Worm (Caenorhabditis elegans) whole organism, young adult: Measurements from ENCODE around the gene exc-15.

Experiments used
- B0019.2 ChIP-seq: fragments of 200-800 bp; sonication (Bioruptor generic); conservative IDR thresholded peaks from 2 replicates; pipeline ENCODE4 v1.3.6; 2022; ENCODE audit warnings: missing genetic modification reagents, missing genetic modification characterization, missing compliant biosample characterization
- C06A6.2 ChIP-seq: fragments of 200-800 bp; sonication (Bioruptor generic); conservative IDR thresholded peaks from 2 replicates; pipeline ENCODE4 v1.3.6; 2022; ENCODE audit warnings: missing genetic modification characterization, missing compliant biosample characterization
- F33H1.4 ChIP-seq: fragments of 200-800 bp; sonication (Bioruptor generic); IDR thresholded peaks from 2 replicates; pipeline ENCODE4 v1.3.6; 2022; ENCODE audit warnings: missing genetic modification reagents, missing genetic modification characterization, missing compliant biosample characterization
- F39B2.1 ChIP-seq: fragments of 200-800 bp; sonication (Bioruptor generic); IDR thresholded peaks from 2 replicates; pipeline ENCODE4 v1.3.6; 2022; ENCODE audit warnings: missing genetic modification reagents, missing genetic modification characterization, missing compliant biosample characterization
- F52B5.7 ChIP-seq: sonication (generic microtip); optimal IDR thresholded peaks from 2 replicates; lab custom pipeline; 2016; ENCODE audit warnings: mild to moderate bottlenecking, missing genetic modification characterization, missing compliant biosample characterization
- F57A8.1 ChIP-seq: fragments of 200-800 bp; sonication (Bioruptor generic); optimal IDR thresholded peaks from 2 replicates; lab custom pipeline; 2018; ENCODE audit warnings: mild to moderate bottlenecking, missing genetic modification characterization, moderate library complexity, missing compliant biosample characterization
- K11D2.4 ChIP-seq: fragments of 200-800 bp; sonication (Bioruptor generic); IDR thresholded peaks from 2 replicates; pipeline ENCODE4 v1.3.6; 2022; ENCODE audit warnings: missing genetic modification reagents, missing genetic modification characterization, missing compliant biosample characterization
- K12H6.12 ChIP-seq: fragments of 200-800 bp; sonication (Bioruptor generic); optimal IDR thresholded peaks from 2 replicates; lab custom pipeline; 2018; ENCODE audit warnings: mild to moderate bottlenecking, missing genetic modification characterization, missing compliant biosample characterization
- T07F8.4 ChIP-seq: sonication (generic microtip); optimal IDR thresholded peaks from 2 replicates; lab custom pipeline; 2016; ENCODE audit warnings: mild to moderate bottlenecking, missing genetic modification characterization, moderate library complexity, missing compliant biosample characterization
- Y53F4B.3 ChIP-seq: fragments of 200-800 bp; sonication (Bioruptor generic); IDR thresholded peaks from 2 replicates; pipeline ENCODE4 v1.3.6; 2022; ENCODE audit warnings: missing genetic modification reagents, missing genetic modification characterization, missing compliant biosample characterization
- ZK185.1 ChIP-seq: sonication (generic microtip); optimal IDR thresholded peaks from 2 replicates; lab custom pipeline; 2016; ENCODE audit warnings: mild to moderate bottlenecking, missing genetic modification characterization, missing compliant biosample characterization; ENCODE audit not compliant: poor library complexity, severe bottlenecking
- atf-7 ChIP-seq: sonication (generic microtip); optimal IDR thresholded peaks from 2 replicates; lab custom pipeline; 2017; ENCODE audit warnings: mild to moderate bottlenecking, missing genetic modification characterization, missing compliant biosample characterization
- ccch-3 ChIP-seq: fragments of 200-800 bp; sonication (Bioruptor generic); optimal IDR thresholded peaks from 2 replicates; lab custom pipeline; 2018; ENCODE audit warnings: mild to moderate bottlenecking, missing genetic modification characterization, missing compliant biosample characterization
- ceh-40 ChIP-seq: fragments of 200-800 bp; sonication (Bioruptor generic); IDR thresholded peaks from 2 replicates; pipeline ENCODE4 v1.3.6; 2022; ENCODE audit warnings: missing genetic modification characterization, missing compliant biosample characterization
- ceh-58 ChIP-seq: fragments of 200-800 bp; sonication (Bioruptor generic); IDR thresholded peaks from 2 replicates; pipeline ENCODE4 v1.3.6; 2022; ENCODE audit warnings: missing genetic modification characterization, missing compliant biosample characterization
- ceh-91 ChIP-seq: fragments of 200-800 bp; sonication (Bioruptor generic); IDR thresholded peaks from 2 replicates; pipeline ENCODE4 v1.3.6; 2022; ENCODE audit warnings: missing genetic modification reagents, missing genetic modification characterization, missing compliant biosample characterization
- die-1 ChIP-seq: sonication (generic microtip); optimal IDR thresholded peaks from 2 replicates; lab custom pipeline; 2016; ENCODE audit warnings: missing genotype, mild to moderate bottlenecking, missing genetic modification characterization, missing compliant biosample characterization
- egl-18 ChIP-seq: fragments of 200-800 bp; sonication (Bioruptor generic); IDR thresholded peaks from 2 replicates; pipeline ENCODE4 v1.3.6; 2022; ENCODE audit warnings: missing genetic modification reagents, missing genetic modification characterization, missing compliant biosample characterization
- egl-44 ChIP-seq: fragments of 200-800 bp; sonication (Bioruptor generic); IDR thresholded peaks from 2 replicates; pipeline ENCODE4 v1.3.6; 2022; ENCODE audit warnings: missing genetic modification reagents, missing genetic modification characterization, missing compliant biosample characterization
- let-526 ChIP-seq: fragments of 200-800 bp; sonication (Bioruptor generic); IDR thresholded peaks from 2 replicates; pipeline ENCODE4 v1.3.6; 2022; ENCODE audit warnings: missing genetic modification reagents, missing genetic modification characterization, missing compliant biosample characterization
- lin-26 ChIP-seq: fragments of 200-800 bp; sonication (Bioruptor generic); IDR thresholded peaks from 2 replicates; pipeline ENCODE4 v1.3.6; 2022; ENCODE audit warnings: missing genetic modification reagents, missing genetic modification characterization, missing compliant biosample characterization
- lin-35 ChIP-seq, 3 experiments: fragments of 150-350 bp in 2 of 3; sonication (generic microtip) in 1 of 3; optimal IDR thresholded peaks; 2 replicates each; lab custom pipeline; 2014 to 2018; ENCODE audit warnings: missing biosample characterization in 3 of 3, missing genetic modification characterization in 3 of 3, missing genetic modification reagents in 3 of 3
- lin-54 ChIP-seq: fragments of 200-800 bp; sonication (Bioruptor generic); optimal IDR thresholded peaks from 2 replicates; lab custom pipeline; 2018; ENCODE audit warnings: mild to moderate bottlenecking, missing genetic modification characterization, missing compliant biosample characterization
- madf-3 ChIP-seq: fragments of 200-800 bp; sonication (Bioruptor generic); IDR thresholded peaks from 2 replicates; pipeline ENCODE4 v1.3.6; 2022; ENCODE audit warnings: missing genetic modification reagents, missing genetic modification characterization, missing compliant biosample characterization
- mes-4 ChIP-seq: sonication (generic microtip); optimal IDR thresholded peaks from 2 replicates; lab custom pipeline; 2016; ENCODE audit warnings: missing genotype, missing genetic modification characterization, missing compliant biosample characterization
- mxl-1 ChIP-seq: sonication (generic microtip); optimal IDR thresholded peaks from 2 replicates; lab custom pipeline; 2016; ENCODE audit warnings: missing genetic modification characterization, missing compliant biosample characterization
- nfya-1 ChIP-seq: sonication (generic microtip); optimal IDR thresholded peaks from 2 replicates; lab custom pipeline; 2017; ENCODE audit warnings: antibody characterized with exemption, missing compliant biosample characterization, missing genetic modification characterization, borderline replicate concordance; ENCODE audit not compliant: insufficient read depth
- nfya-2 ChIP-seq: fragments of 200-800 bp; sonication (Bioruptor generic); IDR thresholded peaks from 2 replicates; pipeline ENCODE4 v1.3.6; 2022; ENCODE audit warnings: missing genetic modification reagents, missing genetic modification characterization, missing compliant biosample characterization
- nfyb-1 ChIP-seq: fragments of 200-800 bp; sonication (Bioruptor generic); IDR thresholded peaks from 2 replicates; pipeline ENCODE4 v1.3.6; 2022; ENCODE audit warnings: missing genetic modification reagents, missing genetic modification characterization, missing compliant biosample characterization
- nhr-80 ChIP-seq: sonication (generic microtip); optimal IDR thresholded peaks from 2 replicates; lab custom pipeline; 2016; ENCODE audit warnings: missing genetic modification characterization, missing compliant biosample characterization
- rec-8 ChIP-seq, 2 experiments: sonication (generic microtip); optimal IDR thresholded peaks; 2 replicates each; lab custom pipeline; 2016; ENCODE audit warnings: mild to moderate bottlenecking in 2 of 2, missing genetic modification characterization in 2 of 2, missing genetic modification reagents in 2 of 2, missing genotype in 2 of 2, missing biosample characterization in 1 of 2, missing compliant biosample characterization in 1 of 2, moderate library complexity in 1 of 2
- repo-1 ChIP-seq: sonication (generic microtip); optimal IDR thresholded peaks from 2 replicates; lab custom pipeline; 2017; ENCODE audit warnings: mild to moderate bottlenecking, missing genetic modification characterization, missing compliant biosample characterization
- tbx-9 ChIP-seq: sonication (generic microtip); optimal IDR thresholded peaks from 2 replicates; lab custom pipeline; 2016; ENCODE audit warnings: borderline replicate concordance, missing genetic modification characterization, inconsistent platforms, missing compliant biosample characterization
- tlf-1 ChIP-seq: fragments of 200-800 bp; sonication (Bioruptor generic); optimal IDR thresholded peaks from 2 replicates; lab custom pipeline; 2018; ENCODE audit warnings: mild to moderate bottlenecking, missing genetic modification characterization, missing compliant biosample characterization
- unc-130 ChIP-seq: sonication (generic microtip); optimal IDR thresholded peaks from 2 replicates; lab custom pipeline; 2016; ENCODE audit warnings: missing genetic modification reagents, missing genetic modification characterization, missing compliant biosample characterization
- unc-62 ChIP-seq: fragments of 150-350 bp; optimal IDR thresholded peaks from 2 replicates; lab custom pipeline; 2014; ENCODE audit warnings: missing biosample characterization, missing genetic modification reagents, missing genetic modification characterization
- xnd-1 ChIP-seq: sonication (generic microtip); optimal IDR thresholded peaks from 2 replicates; lab custom pipeline; 2016; ENCODE audit warnings: missing genotype, missing genetic modification reagents, missing genetic modification characterization, missing compliant biosample characterization
- zfh-2 ChIP-seq: fragments of 200-800 bp; sonication (Bioruptor generic); conservative IDR thresholded peaks from 2 replicates; pipeline ENCODE4 v1.3.6; 2022; ENCODE audit warnings: missing genetic modification reagents, missing genetic modification characterization, missing compliant biosample characterization
- ztf-25 ChIP-seq: fragments of 200-800 bp; sonication (Bioruptor generic); IDR thresholded peaks from 2 replicates; pipeline ENCODE4 v1.3.6; 2022; ENCODE audit warnings: missing genetic modification reagents, missing genetic modification characterization, missing compliant biosample characterization
- ztf-3 ChIP-seq: fragments of 200-800 bp; sonication (Bioruptor generic); optimal IDR thresholded peaks from 2 replicates; lab custom pipeline; 2018; ENCODE audit warnings: mild to moderate bottlenecking, missing genetic modification characterization, missing compliant biosample characterization
- ztf-6 ChIP-seq: fragments of 200-800 bp; sonication (Bioruptor generic); IDR thresholded peaks from 2 replicates; pipeline ENCODE4 v1.3.6; 2022; ENCODE audit warnings: missing genetic modification reagents, missing genetic modification characterization, missing compliant biosample characterization

exc-15 gene

ce11 chrV:4505408-4506270, 22.4 kb downstream of the exc-15 start:
- peak; percentile 47 for TF ChIP-seq unc-62 (GFP tag; lab: Kevin White, UChicago)
- TF ChIP-seq B0019.2, result no peak

- TF ChIP-seq unc-62 (GFP tag; lab: Kevin White, UChicago), result peak; percentile 82
- TF ChIP-seq rec-8 (tag; optimal IDR thresholded peaks at IDR 0.05; lab: Kevin White, UChicago), result no peak
- TF ChIP-seq mes-4, result no peak
- TF ChIP-seq ztf-3 (GFP tag; lab: Kevin White, UChicago), result no peak
- no peak for TF ChIP-seq atf-7 (tag; lab: Kevin White, UChicago)
- TF ChIP-seq tbx-9, result no peak
- TF ChIP-seq C06A6.2 (GFP tag; lab: Robert Waterston, UW), result no peak
- no peak for TF ChIP-seq Y53F4B.3 (GFP tag; lab: Robert Waterston, UW)
Measured at ce11 chrV:4506681-4507080, 23.4 kb downstream of the exc-15 start.

- TF ChIP-seq ceh-40 (no peak), nfya-1 (no peak), repo-1 (tag; lab: Kevin White, UChicago) (no peak), unc-62 (GFP tag; lab: Kevin White, UChicago) (peak; percentile 17), K11D2.4 (GFP tag; lab: Robert Waterston, UW) (0 out of 2 replicates have a peak, but pooled peaks have one; percentile 28), unc-130 (GFP tag; lab: Kevin White, UChicago) (no peak), egl-18 (GFP tag; lab: Robert Waterston, UW) (0 out of 2 replicates have a peak, but pooled peaks have one; percentile 6), ztf-25 (GFP tag; lab: Robert Waterston, UW) (no peak), let-526 (GFP tag; lab: Robert Waterston, UW) (no peak), F57A8.1 (GFP tag; lab: Kevin White, UChicago) (no peak), K12H6.12 (tag; lab: Kevin White, UChicago) (no peak)
Measured at ce11 chrV:4507129-4507528, 23.9 kb downstream of the exc-15 start.

ce11 chrV:4507836-4508462, 24.7 kb downstream of the exc-15 start:
- TF ChIP-seq madf-3 (GFP tag; lab: Robert Waterston, UW), result no peak
- no peak for TF ChIP-seq xnd-1
- no peak for TF ChIP-seq tbx-9
- TF ChIP-seq tlf-1 (GFP tag; lab: Kevin White, UChicago), result no peak
- no peak for TF ChIP-seq nfyb-1 (GFP tag; lab: Robert Waterston, UW)
- no peak for TF ChIP-seq nfya-2 (GFP tag; lab: Robert Waterston, UW)
- TF ChIP-seq ceh-58 (GFP tag; lab: Robert Waterston, UW), result no peak
- no peak for TF ChIP-seq ztf-6 (GFP tag; lab: Robert Waterston, UW)
- TF ChIP-seq ccch-3, result no peak
- no peak for TF ChIP-seq ztf-25 (GFP tag; lab: Robert Waterston, UW)
- no peak for TF ChIP-seq mxl-1
- TF ChIP-seq F52B5.7 (tag; lab: Kevin White, UChicago), result peak; percentile 46
- no peak for TF ChIP-seq F57A8.1 (GFP tag; lab: Kevin White, UChicago)
- TF ChIP-seq nhr-80, result no peak
- no peak for TF ChIP-seq lin-26 (GFP tag; lab: Robert Waterston, UW)
- TF ChIP-seq lin-35 (GFP tag; optimal IDR thresholded peaks at IDR 0.05; lab: Kevin White, UChicago), result peak in 1 of 3 experiments; percentile 9
- no peak for TF ChIP-seq atf-7 (tag; lab: Kevin White, UChicago)
- no peak for TF ChIP-seq egl-44 (GFP tag; lab: Robert Waterston, UW)
- TF ChIP-seq T07F8.4 (tag; lab: Kevin White, UChicago), result no peak
- TF ChIP-seq die-1 (tag; lab: Kevin White, UChicago), result no peak
- TF ChIP-seq ZK185.1 (tag; lab: Kevin White, UChicago), result no peak
- no peak for TF ChIP-seq ceh-91 (GFP tag; lab: Robert Waterston, UW)
- no peak for TF ChIP-seq mes-4
- no peak for TF ChIP-seq lin-54 (GFP tag; lab: Kevin White, UChicago)
- no peak for TF ChIP-seq F39B2.1 (GFP tag; lab: Robert Waterston, UW)
- no peak for TF ChIP-seq F33H1.4
- TF ChIP-seq zfh-2, result peak; percentile 73
